Worm (Caenorhabditis elegans): ENCODE data around the gene fbxa-142.

DNA sequence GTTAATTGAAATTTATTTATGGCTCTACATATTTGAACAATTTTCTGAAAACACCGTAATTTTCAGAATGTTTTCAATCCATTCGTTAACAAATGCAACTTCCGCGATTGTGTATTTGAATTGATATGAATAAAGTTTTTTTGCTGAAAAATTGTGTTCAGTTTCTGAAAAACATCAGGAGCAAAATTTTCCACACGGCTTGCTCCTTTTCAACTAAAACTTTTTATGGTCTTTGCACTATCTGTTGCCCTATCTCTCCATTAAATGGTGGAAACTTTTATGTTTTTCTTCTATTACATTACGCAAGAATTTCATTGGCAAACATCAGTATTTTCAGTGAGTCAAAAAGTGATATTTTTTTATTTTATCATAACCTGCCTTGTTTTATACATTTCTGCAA lies 17.7 kb upstream of the fbxa-142 start, which contains the start of gene F10A3.4:
- TF ChIP-seq lin-29 (GFP tag; IDR thresholded peaks at IDR 0.05): no peak
- no peak for TF ChIP-seq fkh-10 (GFP tag; optimal IDR thresholded peaks at IDR 0.05)
- TF ChIP-seq nhr-237 (tag; optimal IDR thresholded peaks at IDR 0.05): no peak
- TF ChIP-seq ces-1 (GFP tag; optimal IDR thresholded peaks at IDR 0.05): no peak
- TF ChIP-seq unc-39 (tag; optimal IDR thresholded peaks at IDR 0.05): no peak
- TF ChIP-seq egl-27 (tag; optimal IDR thresholded peaks at IDR 0.05): no peak
- no peak for TF ChIP-seq daf-12 (tag; optimal IDR thresholded peaks at IDR 0.05)
- TF ChIP-seq T20F7.1 (GFP tag; optimal IDR thresholded peaks at IDR 0.05): no peak
- TF ChIP-seq nhr-76 (tag; optimal IDR thresholded peaks at IDR 0.05): no peak
- no peak for TF ChIP-seq ceh-20 (GFP tag; IDR thresholded peaks at IDR 0.05)
- TF ChIP-seq R02D3.7 (tag; optimal IDR thresholded peaks at IDR 0.05): no peak
- no peak for TF ChIP-seq tra-1 (GFP tag; IDR thresholded peaks at IDR 0.05)
- TF ChIP-seq lsy-2 (tag; optimal IDR thresholded peaks at IDR 0.05): no peak
